4 fruit fly cellular contexts compared by ENCODE assay signal in genomic region chr3R:14289958-14290835, dm6.
TF ChIP-seq lines count a peak whose summit lies in the region.

No protein-coding gene starts in this region.

TF ChIP-seq in whole organism, adult, 20 proteins besides CTCF, POLR2A, EP300 and RAD21 (continued from another document):
- peak; percentile 44 for TF ChIP-seq kay (GFP tag; lab: Kevin White, UChicago; ENCODE audit: borderline replicate concordance)

TF ChIP-seq in whole organism, embryonic, 481 proteins besides CTCF, POLR2A, EP300 and RAD21 (continued from another document and continues in another):
- TF ChIP-seq trh (GFP tag; optimal IDR thresholded peaks at IDR 0.05; lab: Kevin White, UChicago): no peak
- no peak for TF ChIP-seq dmrt11E (tag; optimal IDR thresholded peaks at IDR 0.05; lab: Kevin White, UChicago)
- TF ChIP-seq Poxn (GFP tag; IDR thresholded peaks at IDR 0.05; lab: Robert Waterston, UW): no peak
- no peak for TF ChIP-seq Myb (GFP tag; optimal IDR thresholded peaks at IDR 0.05; lab: Kevin White, UChicago)
- no peak for TF ChIP-seq vfl (GFP tag; optimal IDR thresholded peaks at IDR 0.05; lab: Kevin White, UChicago)
- no peak for TF ChIP-seq fru (optimal IDR thresholded peaks at IDR 0.05; lab: Kevin White, UChicago)
- TF ChIP-seq CG11085 (GFP tag; IDR thresholded peaks at IDR 0.05; lab: Robert Waterston, UW): no peak
- no peak for TF ChIP-seq pnt (GFP tag; optimal IDR thresholded peaks at IDR 0.05; lab: Kevin White, UChicago)
- no peak for TF ChIP-seq gsb-n (tag; optimal IDR thresholded peaks at IDR 0.05; lab: Kevin White, UChicago)
- no peak for TF ChIP-seq CG14860 (GFP tag; IDR thresholded peaks at IDR 0.05; lab: Robert Waterston, UW; ENCODE audit: partially characterized antibody)
- TF ChIP-seq CG33213 (GFP tag; optimal IDR thresholded peaks at IDR 0.05; lab: Kevin White, UChicago): no peak
- TF ChIP-seq h (optimal IDR thresholded peaks at IDR 0.05; lab: Kevin White, UChicago): no peak
- no peak for TF ChIP-seq NFAT (GFP tag; IDR thresholded peaks at IDR 0.05; lab: Robert Waterston, UW)
- TF ChIP-seq Nf-YC (tag; optimal IDR thresholded peaks at IDR 0.05; lab: Kevin White, UChicago): no peak
- TF ChIP-seq tgo (GFP tag; IDR thresholded peaks at IDR 0.05; lab: Robert Waterston, UW): peak; percentile 19; the same call in 1 of the 3 replicates
- no peak for TF ChIP-seq CrebB (tag; optimal IDR thresholded peaks at IDR 0.05; lab: Kevin White, UChicago)
- TF ChIP-seq Jarid2 (GFP tag; optimal IDR thresholded peaks at IDR 0.05; lab: Kevin White, UChicago): no peak
- TF ChIP-seq Sry-β (GFP tag; optimal IDR thresholded peaks at IDR 0.05; lab: Kevin White, UChicago): no peak
- TF ChIP-seq cas (GFP tag; IDR thresholded peaks at IDR 0.05; lab: Robert Waterston, UW): no peak
- TF ChIP-seq CG12391 (tag; optimal IDR thresholded peaks at IDR 0.05; lab: Kevin White, UChicago): peak; percentile 23
- TF ChIP-seq eve (GFP tag; optimal IDR thresholded peaks at IDR 0.05; lab: Kevin White, UChicago): peak in 1 of 2 experiments; percentile 15
- TF ChIP-seq CG2116 (GFP tag; optimal IDR thresholded peaks at IDR 0.05; lab: Kevin White, UChicago): no peak
- no peak for TF ChIP-seq CG7357 (GFP tag; IDR thresholded peaks at IDR 0.05; lab: Robert Waterston, UW)
- TF ChIP-seq CG4617 (GFP tag; optimal IDR thresholded peaks at IDR 0.05; lab: Kevin White, UChicago; ENCODE audit: borderline replicate concordance): no peak
- no peak for TF ChIP-seq chm (GFP tag; IDR thresholded peaks at IDR 0.05; lab: Robert Waterston, UW)
- no peak for TF ChIP-seq insv (GFP tag; optimal IDR thresholded peaks at IDR 0.05; lab: Kevin White, UChicago)
- TF ChIP-seq sna (GFP tag; IDR thresholded peaks at IDR 0.05; lab: Robert Waterston, UW; ENCODE audit: partially characterized antibody): no peak
- no peak for TF ChIP-seq CG4707 (GFP tag; optimal IDR thresholded peaks at IDR 0.05; lab: Kevin White, UChicago)
- no peak for TF ChIP-seq MBD-R2 (GFP tag; IDR thresholded peaks at IDR 0.05; lab: Robert Waterston, UW)
- TF ChIP-seq tna (GFP tag; IDR thresholded peaks at IDR 0.05; lab: Robert Waterston, UW; ENCODE audit: partially characterized antibody): no peak
- no peak for TF ChIP-seq ATbp (GFP tag; optimal IDR thresholded peaks at IDR 0.05; lab: Kevin White, UChicago)
- no peak for TF ChIP-seq ro (GFP tag; IDR thresholded peaks at IDR 0.05; lab: Robert Waterston, UW)
- no peak for TF ChIP-seq CG2129 (GFP tag; IDR thresholded peaks at IDR 0.05; lab: Robert Waterston, UW; ENCODE audit: partially characterized antibody)
- no peak for TF ChIP-seq CG3065 (GFP tag; optimal IDR thresholded peaks at IDR 0.05; lab: Kevin White, UChicago)
- no peak for TF ChIP-seq CG31224 (GFP tag; IDR thresholded peaks at IDR 0.05; lab: Robert Waterston, UW)
- no peak for TF ChIP-seq Hr78 (GFP tag; optimal IDR thresholded peaks at IDR 0.05; lab: Kevin White, UChicago)
- TF ChIP-seq CG6654 (GFP tag; optimal IDR thresholded peaks at IDR 0.05; lab: Kevin White, UChicago): no peak
- TF ChIP-seq Bgb (GFP tag; IDR thresholded peaks at IDR 0.05; lab: Robert Waterston, UW; ENCODE audit: partially characterized antibody): no peak
- no peak for TF ChIP-seq pum (GFP tag; optimal IDR thresholded peaks at IDR 0.05; lab: Kevin White, UChicago)
- TF ChIP-seq Rfx (GFP tag; IDR thresholded peaks at IDR 0.05; lab: Robert Waterston, UW): peak; percentile 29
- no peak for TF ChIP-seq Tbp (GFP tag; optimal IDR thresholded peaks at IDR 0.05; lab: Kevin White, UChicago)
- no peak for TF ChIP-seq luna (GFP tag; optimal IDR thresholded peaks at IDR 0.05; lab: Kevin White, UChicago)
- TF ChIP-seq gsb (GFP tag; IDR thresholded peaks at IDR 0.05; lab: Robert Waterston, UW): 0 out of 2 replicates have a peak, but pooled peaks have one; percentile 18
- TF ChIP-seq ab (GFP tag; optimal IDR thresholded peaks at IDR 0.05; lab: Kevin White, UChicago): no peak
- TF ChIP-seq Gug (GFP tag; IDR thresholded peaks at IDR 0.05; lab: Robert Waterston, UW): no peak

TF ChIP-seq in whole organism, prepupa, 60 proteins besides CTCF, POLR2A, EP300 and RAD21 (continued from another document):
- TF ChIP-seq net (GFP tag; optimal IDR thresholded peaks at IDR 0.05; lab: Kevin White, UChicago) (peak; percentile 39), spab (GFP tag; optimal IDR thresholded peaks at IDR 0.05; lab: Kevin White, UChicago) (peak; percentile 29), pdm3 (GFP tag; optimal IDR thresholded peaks at IDR 0.05; lab: Kevin White, UChicago) (peak; percentile 64), acj6 (GFP tag; optimal IDR thresholded peaks at IDR 0.05; lab: Kevin White, UChicago) (peak; percentile 56), CG34406 (GFP tag; optimal IDR thresholded peaks at IDR 0.05; lab: Kevin White, UChicago) (peak; percentile 43), Hr39 (GFP tag; optimal IDR thresholded peaks at IDR 0.05; lab: Kevin White, UChicago) (peak; percentile 41), CG16779 (tag; optimal IDR thresholded peaks at IDR 0.05; lab: Kevin White, UChicago) (no peak), CG11902 (GFP tag; optimal IDR thresholded peaks at IDR 0.05; lab: Kevin White, UChicago) (peak; percentile 31), CG8319 (GFP tag; optimal IDR thresholded peaks at IDR 0.05; lab: Kevin White, UChicago) (no peak), Eip78C (GFP tag; lab: Kevin White, UChicago) (peak; percentile 90), CG6854 (GFP tag; optimal IDR thresholded peaks at IDR 0.05; lab: Kevin White, UChicago) (no peak), achi (GFP tag; optimal IDR thresholded peaks at IDR 0.05; lab: Kevin White, UChicago) (peak; percentile 45), CG6808 (GFP tag; optimal IDR thresholded peaks at IDR 0.05; lab: Kevin White, UChicago) (peak; percentile 34), Sox15 (GFP tag; optimal IDR thresholded peaks at IDR 0.05; lab: Kevin White, UChicago) (peak; percentile 17), Ets21C (GFP tag; optimal IDR thresholded peaks at IDR 0.05; lab: Kevin White, UChicago) (peak; percentile 31), CG4318 (GFP tag; optimal IDR thresholded peaks at IDR 0.05; lab: Kevin White, UChicago) (peak; percentile 58), CG8119 (GFP tag; IDR thresholded peaks at IDR 0.05; lab: Robert Waterston, UW) (peak; percentile 68), Blimp-1 (GFP tag; optimal IDR thresholded peaks at IDR 0.05; lab: Kevin White, UChicago) (peak; percentile 0), Met (GFP tag; optimal IDR thresholded peaks at IDR 0.05; lab: Kevin White, UChicago) (peak; percentile 63), eg (GFP tag; IDR thresholded peaks at IDR 0.05; lab: Robert Waterston, UW) (0 out of 3 replicates have a peak, but pooled peaks have one; percentile 36), CG1621 (tag; optimal IDR thresholded peaks at IDR 0.05; lab: Kevin White, UChicago) (no peak), Gug (GFP tag; IDR thresholded peaks at IDR 0.05; lab: Robert Waterston, UW) (peak; percentile 33; the same call in 1 of the 2 replicates), Sox14 (GFP tag; optimal IDR thresholded peaks at IDR 0.05; lab: Kevin White, UChicago) (peak; percentile 39), svp (GFP tag; lab: Kevin White, UChicago) (peak; percentile 79), dac (GFP tag; optimal IDR thresholded peaks at IDR 0.05; lab: Kevin White, UChicago) (peak; percentile 16), Lpt (GFP tag; optimal IDR thresholded peaks at IDR 0.05; lab: Kevin White, UChicago) (peak; percentile 28), Eip93F (GFP tag; optimal IDR thresholded peaks at IDR 0.05; lab: Kevin White, UChicago) (peak; percentile 64), CG3032 (tag; optimal IDR thresholded peaks at IDR 0.05; lab: Kevin White, UChicago) (peak; percentile 41), lz (GFP tag; optimal IDR thresholded peaks at IDR 0.05; lab: Kevin White, UChicago) (peak; percentile 54), esn (GFP tag; optimal IDR thresholded peaks at IDR 0.05; lab: Kevin White, UChicago) (peak; percentile 65), Eip75B (GFP tag; optimal IDR thresholded peaks at IDR 0.05; lab: Kevin White, UChicago) (peak; percentile 28), CG32006 (GFP tag; optimal IDR thresholded peaks at IDR 0.05; lab: Kevin White, UChicago) (peak; percentile 81), fd59A (GFP tag; optimal IDR thresholded peaks at IDR 0.05; lab: Kevin White, UChicago) (peak; percentile 14), OdsH (GFP tag; optimal IDR thresholded peaks at IDR 0.05; lab: Kevin White, UChicago) (peak; percentile 61), Ets96B (tag; optimal IDR thresholded peaks at IDR 0.05; lab: Kevin White, UChicago) (peak; percentile 57), CG11294 (GFP tag; IDR thresholded peaks at IDR 0.05; lab: Robert Waterston, UW) (no peak), salr (GFP tag; optimal IDR thresholded peaks at IDR 0.05; lab: Kevin White, UChicago) (peak in 1 of 2 experiments; percentile 16), CG11762 (GFP tag; optimal IDR thresholded peaks at IDR 0.05; lab: Kevin White, UChicago; ENCODE audit: insufficient read depth) (no peak), cyc (GFP tag; optimal IDR thresholded peaks at IDR 0.05; lab: Kevin White, UChicago) (peak; percentile 7), Sox102F (GFP tag; optimal IDR thresholded peaks at IDR 0.05; lab: Kevin White, UChicago) (peak; percentile 38), topi (GFP tag; optimal IDR thresholded peaks at IDR 0.05; lab: Kevin White, UChicago) (peak; percentile 57)
TF ChIP-seq in whole organism, prepupa: peak in this region for 50.

TF ChIP-seq in whole organism, wandering third instar larva, 38 proteins besides CTCF, POLR2A, EP300 and RAD21 (continued from another document):
- TF ChIP-seq CG9705 (GFP tag; optimal IDR thresholded peaks at IDR 0.05; lab: Kevin White, UChicago) (no peak), Sp1 (GFP tag; optimal IDR thresholded peaks at IDR 0.05; lab: Kevin White, UChicago) (peak; percentile 30), pan (optimal IDR thresholded peaks at IDR 0.05; lab: Kevin White, UChicago) (no peak), foxo (GFP tag; optimal IDR thresholded peaks at IDR 0.05; lab: Kevin White, UChicago) (peak in 1 of 2 experiments; percentile 57), CG32264 (GFP tag; optimal IDR thresholded peaks at IDR 0.05; lab: Kevin White, UChicago) (no peak), Myc (optimal IDR thresholded peaks at IDR 0.05; lab: Kevin White, UChicago) (no peak), dmrt93B (GFP tag; optimal IDR thresholded peaks at IDR 0.05; lab: Kevin White, UChicago) (peak; percentile 29), usp (GFP tag; optimal IDR thresholded peaks at IDR 0.05; lab: Kevin White, UChicago) (no peak), HLH106 (tag; optimal IDR thresholded peaks at IDR 0.05; lab: Kevin White, UChicago) (peak; percentile 46), Hr83 (GFP tag; optimal IDR thresholded peaks at IDR 0.05; lab: Kevin White, UChicago; ENCODE audit: poor library complexity, severe bottlenecking) (peak; percentile 11), Dfd (GFP tag; optimal IDR thresholded peaks at IDR 0.05; lab: Kevin White, UChicago) (no peak), sage (GFP tag; optimal IDR thresholded peaks at IDR 0.05; lab: Kevin White, UChicago) (no peak), Jra (GFP tag; optimal IDR thresholded peaks at IDR 0.05; lab: Kevin White, UChicago) (no peak)
